Fruit fly (Drosophila melanogaster) whole organism, embryonic: ENCODE measurements around the gene CG12998.

Experiments used
- CG15269 ChIP-seq: fragments of 200-800 bp; sonication (Bioruptor generic); optimal IDR thresholded peaks from 2 replicates; lab custom pipeline; 2018; ENCODE audit warnings: missing biosample characterization, mild to moderate bottlenecking, missing genetic modification characterization, moderate library complexity
- CG6689 ChIP-seq: fragments of 200-800 bp; sonication (Bioruptor generic); IDR thresholded peaks from 2 replicates; pipeline ENCODE4 v1.3.6; 2022; ENCODE audit warnings: missing biosample characterization, missing genetic modification characterization
- CG7556 ChIP-seq: fragments of 200-800 bp; sonication (Bioruptor generic); optimal IDR thresholded peaks from 2 replicates; lab custom pipeline; 2017; ENCODE audit warnings: missing biosample characterization, mild to moderate bottlenecking, missing genetic modification characterization
- Taf1 ChIP-seq: fragments of 200-800 bp; sonication (Bioruptor generic); IDR thresholded peaks from 2 replicates; pipeline ENCODE4 v1.3.6; 2022; ENCODE audit warnings: missing biosample characterization, missing genetic modification characterization
- ara ChIP-seq: fragments of 200-800 bp; sonication (Bioruptor generic); IDR thresholded peaks from 2 replicates; pipeline ENCODE4 v1.3.6; 2022; ENCODE audit warnings: missing biosample characterization, missing genetic modification characterization
- gcm2 ChIP-seq: fragments of 200-800 bp; sonication (Bioruptor generic); optimal IDR thresholded peaks from 2 replicates; lab custom pipeline; 2016; ENCODE audit warnings: missing biosample characterization, missing genetic modification characterization
- kni ChIP-seq: fragments of 200-800 bp; sonication (Bioruptor generic); optimal IDR thresholded peaks from 3 replicates; lab custom pipeline; 2017; ENCODE audit warnings: mild to moderate bottlenecking, missing biosample characterization, missing genetic modification reagents, missing genetic modification characterization
- slp2 ChIP-seq: fragments of 200-800 bp; sonication (Bioruptor generic); optimal IDR thresholded peaks from 2 replicates; lab custom pipeline; 2016; ENCODE audit warnings: missing biosample characterization, missing genetic modification characterization
- ttk ChIP-seq: fragments of 200-800 bp; sonication (Bioruptor generic); IDR thresholded peaks from 2 replicates; pipeline ENCODE4 v2.1.2; 2022; ENCODE audit warnings: missing biosample characterization, missing genetic modification characterization
- wek ChIP-seq: fragments of 200-800 bp; sonication (Bioruptor generic); optimal IDR thresholded peaks from 3 replicates; lab custom pipeline; 2018; ENCODE audit warnings: missing biosample characterization, mild to moderate bottlenecking, missing genetic modification characterization, moderate library complexity
- z ChIP-seq: fragments of 200-800 bp; sonication (Bioruptor generic); IDR thresholded peaks from 3 replicates; pipeline ENCODE4 v1.3.6; 2022; ENCODE audit warnings: missing biosample characterization, missing genetic modification characterization

DNA sequence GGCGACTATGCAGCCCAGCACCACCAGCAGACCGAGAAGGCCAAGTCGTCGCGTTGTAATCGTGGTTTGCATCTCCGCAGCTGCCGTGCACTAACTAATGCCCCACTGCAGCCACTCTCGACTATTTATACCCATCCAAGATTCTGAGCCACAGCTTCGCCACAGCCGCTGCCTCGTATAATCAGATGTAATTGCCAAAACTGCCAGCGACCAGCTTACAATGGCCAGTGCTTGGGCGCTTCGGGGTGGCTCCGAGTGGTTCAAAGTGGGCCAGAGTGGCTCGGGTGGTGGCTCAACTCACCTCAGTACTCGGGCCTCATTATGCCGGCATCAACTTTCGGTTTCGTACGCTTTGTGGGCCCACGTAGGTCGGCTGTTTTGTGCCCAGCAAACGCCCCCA lies 5.2 kb downstream of the CG12998 start, which contains the start of gene CG34327:
- TF ChIP-seq Taf1 (GFP tag; lab: Robert Waterston, UW) = no peak
- TF ChIP-seq wek = no peak
- TF ChIP-seq slp2 (GFP tag; lab: Kevin White, UChicago) = no peak
- TF ChIP-seq gcm2 = no peak
- no peak for TF ChIP-seq kni (GFP tag; lab: Kevin White, UChicago)
- no peak for TF ChIP-seq CG6689 (GFP tag; lab: Robert Waterston, UW)
- TF ChIP-seq CG7556 (GFP tag; lab: Kevin White, UChicago) = no peak
- no peak for TF ChIP-seq ara (GFP tag; lab: Robert Waterston, UW)
- no peak for TF ChIP-seq CG15269 (tag; lab: Kevin White, UChicago)
- TF ChIP-seq ttk = no peak
- no peak for TF ChIP-seq z
